Fruit fly (Drosophila melanogaster): ENCODE data around the gene CG5895.

The CG5895 gene

DNA sequence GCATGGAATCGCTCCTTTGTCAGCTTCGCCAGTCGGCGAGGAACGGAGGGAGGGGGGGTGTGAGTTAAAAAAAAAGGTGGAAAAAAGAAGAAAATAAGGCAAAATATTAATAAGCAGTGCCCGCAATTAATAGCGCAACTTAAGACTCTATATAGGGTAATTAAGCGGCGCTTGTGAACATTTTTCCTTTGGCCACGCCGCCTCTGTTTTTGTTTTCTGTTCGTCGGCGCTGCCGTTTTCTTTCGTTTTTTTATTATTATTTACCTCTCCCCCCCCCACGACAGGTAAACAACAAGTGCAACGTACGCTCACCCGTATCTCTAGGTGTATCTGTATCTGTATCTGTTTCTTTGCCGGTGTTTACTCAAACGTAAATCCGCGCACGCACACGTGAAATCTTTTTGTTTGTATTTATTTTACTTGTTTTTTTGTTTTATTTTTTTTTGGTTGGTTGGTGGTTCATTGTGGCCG, 8.1 kb upstream of the CG5895 start:
- TF ChIP-seq CTCF (optimal IDR thresholded peaks at IDR 0.05) = no peak
- no peak for TF ChIP-seq CG8478 (optimal IDR thresholded peaks at IDR 0.05)

dm6 chr3L:16028924-16029323, 6.4 kb upstream of the CG5895 start:
- TF ChIP-seq CTCF (optimal IDR thresholded peaks at IDR 0.05) (no peak), CG8478 (optimal IDR thresholded peaks at IDR 0.05) (no peak)

DNA sequence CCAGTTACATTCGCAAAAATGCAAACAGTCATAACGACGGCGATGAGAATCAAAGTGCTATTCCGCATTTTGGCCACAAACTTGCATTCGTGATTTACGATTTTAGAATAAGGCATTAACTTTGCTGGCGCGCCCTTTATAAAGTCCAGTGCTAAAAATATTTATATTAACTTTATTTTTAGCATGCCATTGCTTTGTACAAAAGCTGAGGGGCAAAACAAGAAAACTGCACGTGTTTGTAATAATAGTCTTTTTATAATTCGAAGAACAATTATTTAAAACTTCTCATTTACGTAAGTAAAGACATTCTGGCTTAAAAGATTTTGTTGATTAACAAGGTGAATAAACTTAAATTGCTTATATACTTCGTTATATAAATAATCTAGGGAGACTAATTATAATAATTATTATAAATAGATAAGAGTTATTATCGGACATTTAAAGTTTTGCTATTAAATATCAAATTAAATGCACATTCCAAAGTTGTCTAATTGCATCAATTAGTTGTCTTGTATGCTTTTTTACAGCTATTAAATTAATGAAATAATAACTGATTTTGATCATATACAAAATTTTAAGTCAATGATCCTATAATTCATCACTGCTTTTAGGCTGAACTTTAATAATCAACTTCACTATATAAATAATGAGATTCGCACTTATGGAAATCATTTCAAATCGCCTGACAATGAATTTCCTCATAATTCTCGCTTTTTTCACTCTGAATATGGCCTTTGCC, 2.0 kb upstream of the CG5895 start, which contains the start of the genes CG42717 and CG42716:
Gene CG42717, minus strand, starts transcription at position 101 of the 739 bp plus-strand sequence.
Gene CG42716, plus strand, starts transcription at position 689 of the 739 bp plus-strand sequence.
- TF ChIP-seq CTCF (optimal IDR thresholded peaks at IDR 0.05) (no peak), CG8478 (optimal IDR thresholded peaks at IDR 0.05) (no peak)

- TF ChIP-seq CG8478 (optimal IDR thresholded peaks at IDR 0.05) = no peak
- TF ChIP-seq CTCF (optimal IDR thresholded peaks at IDR 0.05) = no peak
Measured at dm6 chr3L:16034224-16034623, 1.1 kb upstream of the CG5895 start, which contains the start of gene CG42538. CG42538 (plus strand) TSS chr3L:16034524.

- no peak for TF ChIP-seq CG8478 (optimal IDR thresholded peaks at IDR 0.05)
- TF ChIP-seq CTCF (optimal IDR thresholded peaks at IDR 0.05) = peak; percentile 55 to 73
Measured at dm6 chr3L:16037048-16037477, 1.8 kb downstream of the CG5895 start.

dm6 chr3L:16037690-16038332, 2.5 kb downstream of the CG5895 start:
- TF ChIP-seq CG8478 (optimal IDR thresholded peaks at IDR 0.05) (no peak), CTCF (optimal IDR thresholded peaks at IDR 0.05) (no peak)

dm6 chr3L:16039063-16039462, 3.8 kb downstream of the CG5895 start:
- TF ChIP-seq CTCF (optimal IDR thresholded peaks at IDR 0.05) = no peak
- TF ChIP-seq CG8478 (optimal IDR thresholded peaks at IDR 0.05) = no peak

DNA sequence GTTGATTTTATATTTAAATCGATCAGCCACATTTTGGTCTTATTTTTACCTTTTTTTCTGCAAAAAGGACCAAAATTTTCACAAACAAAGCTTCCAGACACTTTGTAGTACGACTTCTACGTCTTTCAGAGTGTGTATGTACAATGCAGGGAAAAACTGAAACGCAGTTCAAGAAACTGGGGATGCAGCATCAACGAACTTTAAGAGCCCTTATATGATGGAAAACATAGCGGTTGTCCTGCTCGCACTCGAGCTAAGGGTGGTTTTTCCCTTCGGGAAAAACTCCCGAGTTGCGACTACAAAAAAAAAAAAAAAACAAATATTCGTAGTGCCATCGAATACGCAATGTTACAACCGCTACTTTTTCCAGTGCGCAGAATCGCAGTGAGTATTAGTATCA, 5.1 kb downstream of the CG5895 start:
- TF ChIP-seq CG8478 (optimal IDR thresholded peaks at IDR 0.05) (no peak), CTCF (optimal IDR thresholded peaks at IDR 0.05) (no peak)

- no peak for TF ChIP-seq CTCF (optimal IDR thresholded peaks at IDR 0.05)
- no peak for TF ChIP-seq CG8478 (optimal IDR thresholded peaks at IDR 0.05)
Measured at dm6 chr3L:16041260-16042079, 6.2 kb downstream of the CG5895 start.

- TF ChIP-seq CG8478 (optimal IDR thresholded peaks at IDR 0.05) = no peak
- no peak for TF ChIP-seq CTCF (optimal IDR thresholded peaks at IDR 0.05)
Measured at dm6 chr3L:16042080-16042344, 6.7 kb downstream of the CG5895 start.

DNA sequence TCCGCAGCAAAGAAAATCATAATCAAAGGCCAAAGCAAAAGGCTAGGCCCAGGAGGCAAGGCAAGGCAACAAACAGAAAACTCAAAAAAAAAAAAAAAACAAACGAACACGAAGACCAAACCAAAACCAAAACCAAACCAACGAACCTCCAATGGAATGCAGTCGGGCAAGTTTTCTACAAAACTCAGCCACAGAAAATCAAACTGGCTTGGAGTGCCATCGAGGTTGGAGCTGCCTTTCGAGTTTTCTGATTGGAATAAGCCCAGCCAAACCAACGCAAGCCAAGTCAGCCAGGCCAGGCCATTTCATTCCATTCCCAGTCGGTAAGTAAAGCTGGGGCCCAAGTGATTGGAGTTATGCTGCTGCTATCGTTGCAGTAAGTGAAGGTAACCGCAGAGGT, 7.4 kb downstream of the CG5895 start:
- TF ChIP-seq CG8478 (optimal IDR thresholded peaks at IDR 0.05) (no peak), CTCF (optimal IDR thresholded peaks at IDR 0.05) (no peak)

DNA sequence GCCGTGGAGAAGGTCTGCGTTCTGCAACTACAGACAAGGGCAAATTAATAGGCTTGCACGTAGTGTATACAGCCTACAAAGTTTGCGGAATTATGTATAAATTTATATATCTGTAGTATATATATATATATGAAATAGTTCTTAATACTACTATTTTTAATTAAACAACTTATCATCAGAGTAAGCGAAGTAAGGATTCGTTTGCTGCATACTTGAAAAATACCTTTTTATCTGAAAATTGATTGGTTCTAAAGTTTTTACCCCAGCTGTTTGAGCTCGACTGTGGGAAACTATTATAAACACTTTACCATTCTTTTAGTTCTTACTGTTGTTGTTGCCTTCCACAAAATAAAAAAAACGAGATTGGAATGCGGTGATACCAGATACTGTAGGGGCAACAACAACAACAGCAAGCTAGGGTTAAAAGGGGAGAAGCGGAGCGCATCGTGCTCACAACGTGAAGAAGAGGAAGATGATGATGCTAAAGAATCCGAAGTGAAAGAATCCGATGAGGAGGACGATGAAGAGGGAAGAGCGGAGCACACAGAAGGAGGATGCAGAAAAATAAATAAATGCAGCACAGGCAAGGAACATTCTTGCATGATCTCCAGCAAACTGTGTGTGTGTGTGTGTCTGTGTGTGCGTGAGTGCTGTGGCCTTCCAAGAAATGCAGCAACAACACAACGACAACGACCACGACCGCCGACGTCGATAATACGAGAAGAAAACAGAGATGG, 7.9 kb downstream of the CG5895 start:
- TF ChIP-seq CTCF (optimal IDR thresholded peaks at IDR 0.05) (no peak), CG8478 (optimal IDR thresholded peaks at IDR 0.05) (no peak)

dm6 chr3L:16043782-16044352, 8.6 kb downstream of the CG5895 start:
- TF ChIP-seq CTCF (optimal IDR thresholded peaks at IDR 0.05) = no peak
- TF ChIP-seq CG8478 (optimal IDR thresholded peaks at IDR 0.05) = no peak

dm6 chr3L:16045083-16045830, 10.0 kb downstream of the CG5895 start:
- TF ChIP-seq CTCF (optimal IDR thresholded peaks at IDR 0.05) = no peak
- TF ChIP-seq CG8478 (optimal IDR thresholded peaks at IDR 0.05) = no peak

Measured in S2 (cell line).